Worm (Caenorhabditis elegans) whole organism, L4 larva: ENCODE results near the gene egl-9.
A peak's percentile ranks its signal among the peaks of the same experiment; 100 is the strongest.

ENCODE experiments used
- D1046.2 ChIP-seq: fragments of 200-800 bp; sonication (Bioruptor generic); IDR thresholded peaks from 2 replicates; pipeline ENCODE4 v1.3.6; 2022; ENCODE audit warnings: missing genetic modification characterization, missing compliant biosample characterization
- F26F4.8 ChIP-seq: fragments of 200-800 bp; sonication (Bioruptor generic); conservative IDR thresholded peaks from 2 replicates; pipeline ENCODE4 v1.3.6; 2022; ENCODE audit warnings: missing genetic modification characterization, missing compliant biosample characterization
- T26A8.4 ChIP-seq: fragments of 200-800 bp; sonication (Bioruptor generic); IDR thresholded peaks from 2 replicates; pipeline ENCODE4 v1.3.6; 2022; ENCODE audit warnings: missing genetic modification characterization, missing compliant biosample characterization
- Y105C5A.15 ChIP-seq: fragments of 200-800 bp; sonication (Bioruptor generic); IDR thresholded peaks from 2 replicates; pipeline ENCODE4 v1.3.6; 2022; ENCODE audit warnings: missing genetic modification characterization, missing compliant biosample characterization
- Y48G9A.11 ChIP-seq: fragments of 200-800 bp; sonication (Bioruptor generic); IDR thresholded peaks from 2 replicates; pipeline ENCODE4 v1.3.6; 2022; ENCODE audit warnings: missing genetic modification reagents, missing genetic modification characterization, missing compliant biosample characterization
- aha-1 ChIP-seq: fragments of 150-350 bp; peaks from one replicate; lab custom pipeline; 2014; ENCODE audit warnings: missing biosample characterization, missing genetic modification characterization
- aly-2 ChIP-seq: sonication (generic microtip); optimal IDR thresholded peaks from 2 replicates; lab custom pipeline; 2018; ENCODE audit warnings: missing biosample characterization, missing genetic modification characterization
- ceh-20 ChIP-seq: fragments of 200-800 bp; sonication (Bioruptor generic); IDR thresholded peaks from 2 replicates; pipeline ENCODE4 v1.3.6; 2022; ENCODE audit warnings: missing genetic modification reagents, missing genetic modification characterization, missing compliant biosample characterization
- ceh-28 ChIP-seq: fragments of 150-350 bp; optimal IDR thresholded peaks from 2 replicates; lab custom pipeline; 2014; ENCODE audit warnings: missing biosample characterization, missing genetic modification reagents, missing genetic modification characterization
- ctbp-1 ChIP-seq: fragments of 200-800 bp; sonication (Bioruptor generic); IDR thresholded peaks from 2 replicates; pipeline ENCODE4 v1.3.6; 2022; ENCODE audit warnings: missing genetic modification reagents, missing genetic modification characterization, missing compliant biosample characterization
- daf-16 ChIP-seq, 3 experiments: sonication (generic microtip); optimal IDR thresholded peaks; 2 replicates each; lab custom pipeline; 2016 to 2017; ENCODE audit warnings: missing genetic modification characterization in 3 of 3, missing genetic modification reagents in 3 of 3, mild to moderate bottlenecking in 2 of 3, missing compliant biosample characterization in 2 of 3, missing biosample characterization in 1 of 3, moderate library complexity in 1 of 3
- dmd-6 ChIP-seq: fragments of 200-800 bp; sonication (Bioruptor generic); IDR thresholded peaks from 2 replicates; pipeline ENCODE4 v1.3.6; 2022; ENCODE audit warnings: missing genetic modification reagents, missing genetic modification characterization, missing compliant biosample characterization
- dve-1 ChIP-seq: sonication (generic microtip); optimal IDR thresholded peaks from 2 replicates; lab custom pipeline; 2017; ENCODE audit warnings: antibody characterized with exemption, mild to moderate bottlenecking, missing genetic modification characterization, missing compliant biosample characterization; ENCODE audit not compliant: insufficient read depth
- hif-1 ChIP-seq, 2 experiments: sonication (generic microtip); optimal IDR thresholded peaks; 2 replicates each; lab custom pipeline; 2016 to 2017; ENCODE audit warnings: missing compliant biosample characterization in 2 of 2, missing genetic modification characterization in 2 of 2, missing genetic modification reagents in 2 of 2, missing genotype in 2 of 2, mild to moderate bottlenecking in 1 of 2
- hlh-11 ChIP-seq: fragments of 200-800 bp; sonication (Bioruptor generic); optimal IDR thresholded peaks from 2 replicates; lab custom pipeline; 2018; ENCODE audit warnings: mild to moderate bottlenecking, missing genetic modification characterization, missing compliant biosample characterization
- hlh-30 ChIP-seq: sonication (generic microtip); optimal IDR thresholded peaks from 2 replicates; lab custom pipeline; 2017; ENCODE audit warnings: antibody characterized with exemption, mild to moderate bottlenecking, missing genetic modification characterization, missing compliant biosample characterization; ENCODE audit not compliant: insufficient read depth
- lim-7 ChIP-seq: fragments of 200-800 bp; sonication (Bioruptor generic); IDR thresholded peaks from 2 replicates; pipeline ENCODE4 v1.3.6; 2022; ENCODE audit warnings: missing genetic modification characterization, missing compliant biosample characterization
- lin-1 ChIP-seq: fragments of 200-800 bp; sonication (Bioruptor generic); IDR thresholded peaks from 2 replicates; pipeline ENCODE4 v1.3.6; 2022; ENCODE audit warnings: missing genetic modification reagents, missing genetic modification characterization, missing compliant biosample characterization
- lin-13 ChIP-seq: fragments of 150-350 bp; optimal IDR thresholded peaks from 2 replicates; lab custom pipeline; 2014; ENCODE audit warnings: missing biosample characterization, missing genetic modification reagents, missing genetic modification characterization
- lin-29 ChIP-seq: fragments of 200-800 bp; sonication (Bioruptor generic); IDR thresholded peaks from 2 replicates; pipeline ENCODE4 v1.3.6; 2022; ENCODE audit warnings: missing genetic modification reagents, missing genetic modification characterization, missing compliant biosample characterization
- lsy-2 ChIP-seq, 2 experiments: fragments of 150-350 bp in 1 of 2; sonication (generic microtip) in 1 of 2; optimal IDR thresholded peaks; 2 replicates each; lab custom pipeline; 2014 to 2017; ENCODE audit warnings: missing biosample characterization in 2 of 2, missing genetic modification characterization in 2 of 2
- madf-5 ChIP-seq, 2 experiments: fragments of 200-800 bp; sonication (Bioruptor generic); IDR thresholded peaks; 2 replicates each; pipeline ENCODE4 v1.3.6; 2022; ENCODE audit warnings: missing compliant biosample characterization in 2 of 2, missing genetic modification characterization in 2 of 2
- mdl-1 ChIP-seq, 2 experiments: fragments of 150-350 bp in 1 of 2; sonication (generic microtip) in 1 of 2; optimal IDR thresholded peaks; 2 replicates each; lab custom pipeline; 2014 to 2017; ENCODE audit warnings: missing biosample characterization in 2 of 2, missing genetic modification characterization in 2 of 2
- mdt-29 ChIP-seq: fragments of 200-800 bp; sonication (Bioruptor generic); IDR thresholded peaks from 2 replicates; pipeline ENCODE4 v1.3.6; 2022; ENCODE audit warnings: missing genetic modification reagents, missing genetic modification characterization, missing compliant biosample characterization
- mxl-2 ChIP-seq: fragments of 200-800 bp; sonication (Bioruptor generic); conservative IDR thresholded peaks from 2 replicates; pipeline ENCODE4 v1.3.6; 2022; ENCODE audit warnings: missing genetic modification reagents, missing genetic modification characterization, missing compliant biosample characterization
- nhr-11 ChIP-seq: fragments of 150-350 bp; optimal IDR thresholded peaks from 2 replicates; lab custom pipeline; 2014; ENCODE audit warnings: missing biosample characterization, missing genetic modification characterization
- nhr-25 ChIP-seq: sonication (generic microtip); optimal IDR thresholded peaks from 2 replicates; lab custom pipeline; 2017; ENCODE audit warnings: missing genetic modification characterization, mild to moderate bottlenecking, missing compliant biosample characterization, antibody characterized with exemption, moderate library complexity, borderline replicate concordance; ENCODE audit not compliant: insufficient read depth
- nhr-48 ChIP-seq: sonication (generic microtip); optimal IDR thresholded peaks from 2 replicates; lab custom pipeline; 2016; ENCODE audit warnings: mild to moderate bottlenecking, missing genetic modification characterization, missing compliant biosample characterization
- nhr-6 ChIP-seq: fragments of 150-350 bp; optimal IDR thresholded peaks from 2 replicates; lab custom pipeline; 2014; ENCODE audit warnings: missing biosample characterization, missing genetic modification characterization
- rbr-2 ChIP-seq: sonication (generic microtip); optimal IDR thresholded peaks from 2 replicates; lab custom pipeline; 2016; ENCODE audit warnings: missing genotype, missing genetic modification characterization, missing compliant biosample characterization
- tag-97 ChIP-seq: fragments of 200-800 bp; sonication (Bioruptor generic); IDR thresholded peaks from 2 replicates; pipeline ENCODE4 v1.3.6; 2022; ENCODE audit warnings: missing genetic modification characterization, missing compliant biosample characterization
- tra-1 ChIP-seq: fragments of 200-800 bp; sonication (Bioruptor generic); IDR thresholded peaks from 2 replicates; pipeline ENCODE4 v1.3.6; 2022; ENCODE audit warnings: missing genetic modification reagents, missing genetic modification characterization, missing compliant biosample characterization
- unc-130 ChIP-seq: sonication (generic microtip); optimal IDR thresholded peaks from 2 replicates; lab custom pipeline; 2016; ENCODE audit warnings: missing genetic modification reagents, missing genetic modification characterization, missing compliant biosample characterization
- unc-62 ChIP-seq, 3 experiments: fragments of 150-350 bp in 1 of 3; sonication (generic microtip); optimal IDR thresholded peaks in 2 of 3; peaks in 1 of 3; 1 replicate in 1 of 3; 2 replicates in 2 of 3; lab custom pipeline; 2014 to 2017; ENCODE audit warnings: missing biosample characterization in 3 of 3, missing genetic modification characterization in 3 of 3, missing genetic modification reagents in 3 of 3, missing genotype in 1 of 3
- vab-7 ChIP-seq: fragments of 200-800 bp; sonication (Bioruptor generic); IDR thresholded peaks from 2 replicates; pipeline ENCODE4 v1.3.6; 2022; ENCODE audit warnings: missing genetic modification reagents, missing genetic modification characterization, missing compliant biosample characterization
- ztf-11 ChIP-seq: fragments of 150-350 bp; optimal IDR thresholded peaks from 2 replicates; lab custom pipeline; 2014; ENCODE audit warnings: missing biosample characterization, missing genetic modification characterization

Gene egl-9

DNA sequence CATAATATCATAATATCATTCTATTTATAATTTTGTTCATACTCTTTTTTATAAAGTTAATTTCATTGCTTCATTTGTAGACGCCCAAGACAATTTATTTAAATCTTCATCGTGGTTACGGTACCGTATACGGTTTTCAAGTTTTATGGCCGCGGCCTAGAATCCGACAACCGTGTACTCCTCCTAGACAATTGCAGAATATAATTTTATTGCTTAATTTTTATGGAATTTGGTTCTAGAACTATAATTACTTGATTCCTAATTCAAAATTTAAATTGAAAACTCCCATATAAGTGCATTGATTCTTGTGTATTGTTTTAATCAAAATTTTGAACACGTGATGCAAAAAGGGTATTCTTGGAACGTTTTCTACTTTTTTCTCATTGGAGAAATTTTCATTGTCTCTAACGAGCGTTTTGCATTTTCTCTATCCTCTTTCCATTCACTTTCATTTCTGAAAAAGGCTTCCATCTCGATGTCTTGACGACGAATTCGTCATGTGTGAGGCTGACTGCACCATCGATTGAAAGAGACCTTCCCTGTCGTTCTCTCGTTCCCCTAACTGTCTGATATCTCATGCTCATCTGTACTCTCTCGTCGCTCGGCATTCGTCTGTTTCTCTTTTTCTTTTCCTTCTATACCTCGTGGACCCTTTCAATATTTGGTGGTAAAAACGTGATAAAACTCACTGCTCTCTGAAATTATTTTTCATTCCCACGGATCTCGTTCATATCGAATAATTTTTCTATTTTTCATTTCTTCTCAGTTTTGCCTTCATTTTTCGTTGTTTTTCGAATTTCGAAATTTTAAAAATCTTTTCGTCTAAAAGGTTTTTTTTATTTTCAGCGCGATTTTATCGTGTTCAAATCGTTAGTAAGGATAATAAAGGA, 26.9 kb upstream of the egl-9 start, which contains the start of gene pap-1 (continued):
- TF ChIP-seq tra-1 (no peak), mdt-29 (GFP tag; lab: Robert Waterston, UW) (no peak), hif-1 (tag; optimal IDR thresholded peaks at IDR 0.05; lab: Kevin White, UChicago) (peak in 1 of 2 experiments; percentile 25), hlh-30 (peak; percentile 95), vab-7 (GFP tag; lab: Robert Waterston, UW) (no peak), lin-13 (no peak), aly-2 (tag; lab: Kevin White, UChicago) (no peak), tag-97 (no peak), dmd-6 (GFP tag; lab: Robert Waterston, UW) (no peak), dve-1 (no peak), D1046.2 (GFP tag; lab: Robert Waterston, UW) (no peak), mxl-2 (GFP tag; lab: Robert Waterston, UW) (no peak), madf-5 (GFP tag; IDR thresholded peaks at IDR 0.05; lab: Robert Waterston, UW) (no peak), mdl-1 (tag; optimal IDR thresholded peaks at IDR 0.05; lab: Kevin White, UChicago) (peak in 1 of 2 experiments; percentile 67), aha-1 (tag; lab: Kevin White, UChicago) (peak; percentile 15), T26A8.4 (GFP tag; lab: Robert Waterston, UW) (no peak), ceh-28 (tag; lab: Kevin White, UChicago) (peak; percentile 59), unc-130 (GFP tag; lab: Kevin White, UChicago) (peak; percentile 6), nhr-6 (tag; lab: Kevin White, UChicago) (no peak), lim-7 (GFP tag; lab: Robert Waterston, UW) (no peak), Y48G9A.11 (no peak)
- TF ChIP-seq, all 104 proteins: peak for 11

- 0 out of 2 replicates have a peak, but pooled peaks have one; percentile 9 for TF ChIP-seq dmd-6 (GFP tag; lab: Robert Waterston, UW)
These were observed 18.4 kb upstream of the egl-9 start for ce11 chrV:10449947-10450346.

DNA sequence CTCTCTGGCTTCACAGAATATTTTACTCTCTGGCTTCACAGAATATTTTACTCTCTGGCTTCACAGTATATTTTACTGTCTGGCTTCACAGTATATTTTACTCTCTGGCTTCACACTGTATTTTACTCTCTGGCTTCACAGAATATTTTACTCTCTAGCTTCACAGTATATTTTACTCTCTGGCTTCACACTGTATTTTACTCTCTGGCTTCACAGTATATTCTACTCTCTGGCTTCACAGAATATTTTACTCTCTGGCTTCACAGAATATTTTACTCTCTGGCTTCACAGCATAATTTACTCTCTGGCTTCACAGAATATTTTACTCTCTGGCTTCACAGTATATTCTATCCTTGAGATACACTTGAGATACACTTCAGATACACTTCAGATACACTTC, 18.0 kb upstream of the egl-9 start:
- TF ChIP-seq lim-7 (GFP tag; lab: Robert Waterston, UW) (peak; percentile 62; the same call in 1 of the 2 replicates), F26F4.8 (GFP tag; lab: Robert Waterston, UW) (peak; percentile 89), ctbp-1 (0 out of 2 replicates have a peak, but pooled peaks have one; percentile 11), madf-5 (GFP tag; IDR thresholded peaks at IDR 0.05; lab: Robert Waterston, UW) (peak in 1 of 2 experiments; percentile 74; a peak in 1 of 4 replicates), lin-1 (GFP tag; lab: Robert Waterston, UW) (0 out of 2 replicates have a peak, but pooled peaks have one; percentile 16), Y105C5A.15 (peak; percentile 61; the same call in 1 of the 2 replicates), mxl-2 (GFP tag; lab: Robert Waterston, UW) (0 out of 2 replicates have a peak, but pooled peaks have one; percentile 22)
- TF ChIP-seq, all 104 proteins: peak for 7; not testable (repeated sequence) for 97

DNA sequence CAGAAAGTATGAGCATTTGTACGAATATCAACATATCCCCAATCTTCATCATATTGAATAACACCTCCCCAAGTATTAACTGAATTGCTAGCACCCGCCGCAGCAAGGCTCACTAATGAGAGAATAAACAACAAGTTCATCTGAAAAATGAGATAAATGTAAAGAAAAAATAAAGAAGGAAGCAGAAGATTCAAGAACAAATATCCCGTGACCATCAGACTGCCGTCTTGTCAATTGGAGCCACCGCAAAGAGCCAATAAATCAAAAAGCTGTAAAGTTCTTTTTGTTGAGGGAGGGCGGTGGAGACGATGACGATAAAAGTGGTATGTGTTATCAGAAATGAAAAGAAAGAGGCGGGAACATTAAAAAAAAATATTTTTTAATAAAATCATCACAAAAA, 14.9 kb upstream of the egl-9 start, which contains the start of gene Y32F6A.5:
Gene Y32F6A.5 (minus strand): TSS at position 140 of the 400 bp plus-strand sequence.
- TF ChIP-seq nhr-25 (tag; lab: Kevin White, UChicago) (no peak), lsy-2 (tag; optimal IDR thresholded peaks at IDR 0.05; lab: Kevin White, UChicago) (peak in 1 of 2 experiments; percentile 2), mdt-29 (GFP tag; lab: Robert Waterston, UW) (peak; percentile 71; the same call in 1 of the 2 replicates), hlh-11 (tag; lab: Kevin White, UChicago) (peak; percentile 54), ceh-20 (GFP tag; lab: Robert Waterston, UW) (peak; percentile 65), lin-29 (GFP tag; lab: Robert Waterston, UW) (no peak), vab-7 (GFP tag; lab: Robert Waterston, UW) (no peak), nhr-11 (tag; lab: Kevin White, UChicago) (peak; percentile 51), madf-5 (GFP tag; IDR thresholded peaks at IDR 0.05; lab: Robert Waterston, UW) (no peak), nhr-48 (no peak), unc-62 (GFP tag; optimal IDR thresholded peaks at IDR 0.05 in 1 of 2; lab: Kevin White, UChicago) (peak in 1 of 2 experiments; percentile 3), unc-62 (tag; optimal IDR thresholded peaks at IDR 0.05; lab: Kevin White, UChicago) (no peak), ztf-11 (tag; lab: Kevin White, UChicago) (no peak), rbr-2 (tag; lab: Kevin White, UChicago) (no peak), daf-16 (GFP tag; optimal IDR thresholded peaks at IDR 0.05; lab: Kevin White, UChicago) (peak in 1 of 2 experiments; percentile 74), daf-16 (tag; optimal IDR thresholded peaks at IDR 0.05; lab: Kevin White, UChicago) (no peak), nhr-6 (tag; lab: Kevin White, UChicago) (no peak), hif-1 (tag; optimal IDR thresholded peaks at IDR 0.05; lab: Kevin White, UChicago) (peak in 1 of 2 experiments; percentile 24)
